Worm (Caenorhabditis elegans): ENCODE measurements around the gene ugt-5.
A peak's percentile ranks its signal among the peaks of the same experiment; 100 is the strongest.

The ugt-5 gene

DNA sequence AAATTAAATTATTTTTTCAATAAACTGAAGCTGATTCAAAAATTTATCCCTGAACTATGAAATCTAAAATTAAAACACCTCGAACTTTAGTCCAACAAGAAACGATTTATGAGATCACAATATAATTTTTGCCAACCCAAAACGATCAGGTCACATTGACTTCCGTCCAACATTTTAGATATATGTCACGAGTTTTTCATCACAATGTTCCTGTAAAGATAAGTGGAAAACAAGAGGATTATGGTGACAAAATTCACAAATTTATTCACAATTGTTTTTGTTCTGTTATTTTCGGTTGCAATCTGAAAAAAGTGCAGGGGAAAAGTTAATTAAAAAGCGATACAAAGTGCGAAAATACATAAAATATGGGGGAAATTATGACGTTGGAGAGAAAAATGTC lies 23.9 kb upstream of the ugt-5 start:
- peak; percentile 4 for TF ChIP-seq mep-1 (tag; optimal IDR thresholded peaks at IDR 0.05)
- TF ChIP-seq attf-4 (tag; optimal IDR thresholded peaks at IDR 0.05), result no peak
- peak; percentile 12 to 47 for TF ChIP-seq lsy-2 (tag; optimal IDR thresholded peaks at IDR 0.05)
- TF ChIP-seq hlh-30 (tag; optimal IDR thresholded peaks at IDR 0.05; ENCODE audit: insufficient read depth), result peak; percentile 37
- TF ChIP-seq unc-62 (GFP tag; optimal IDR thresholded peaks at IDR 0.05 in 1 of 2), result peak in 1 of 2 experiments; percentile 74
- TF ChIP-seq unc-62 (tag; optimal IDR thresholded peaks at IDR 0.05), result no peak

- TF ChIP-seq ztf-7 (tag; optimal IDR thresholded peaks at IDR 0.05) (no peak), hlh-11 (tag; optimal IDR thresholded peaks at IDR 0.05) (peak; percentile 0), lim-7 (GFP tag; IDR thresholded peaks at IDR 0.05) (no peak), duxl-1 (tag; optimal IDR thresholded peaks at IDR 0.05; ENCODE audit: poor library complexity) (no peak), nhr-76 (tag; optimal IDR thresholded peaks at IDR 0.05) (no peak), ctbp-1 (GFP tag; IDR thresholded peaks at IDR 0.05) (no peak), nhr-11 (tag; optimal IDR thresholded peaks at IDR 0.05) (no peak), dmd-9 (GFP tag; IDR thresholded peaks at IDR 0.05) (no peak), tra-1 (GFP tag; IDR thresholded peaks at IDR 0.05) (no peak), lir-3 (tag; optimal IDR thresholded peaks at IDR 0.05) (no peak), unc-130 (GFP tag; optimal IDR thresholded peaks at IDR 0.05) (no peak), pqm-1 (tag; optimal IDR thresholded peaks at IDR 0.05) (no peak), F49E8.2 (tag; optimal IDR thresholded peaks at IDR 0.05; ENCODE audit: borderline replicate concordance) (no peak), nhr-6 (tag; optimal IDR thresholded peaks at IDR 0.05) (peak; percentile 45), sdz-12 (GFP tag; optimal IDR thresholded peaks at IDR 0.05) (no peak), nhr-28 (tag; optimal IDR thresholded peaks at IDR 0.05) (peak; percentile 60), nhr-77 (tag; optimal IDR thresholded peaks at IDR 0.05) (peak; percentile 32), daf-8 (GFP tag; IDR thresholded peaks at IDR 0.05) (no peak), spr-3 (GFP tag; optimal IDR thresholded peaks at IDR 0.05) (no peak), spr-1 (tag; optimal IDR thresholded peaks at IDR 0.05) (no peak), lin-39 (tag; optimal IDR thresholded peaks at IDR 0.05) (no peak), mxl-2 (GFP tag; conservative IDR thresholded peaks at IDR 0.05) (no peak), php-3 (GFP tag; IDR thresholded peaks at IDR 0.05) (peak; percentile 22; the same call in 1 of the 2 replicates), dve-1 (tag; optimal IDR thresholded peaks at IDR 0.05; ENCODE audit: insufficient read depth) (peak; percentile 52), ceh-82 (tag; optimal IDR thresholded peaks at IDR 0.05) (no peak), mdl-1 (tag; optimal IDR thresholded peaks at IDR 0.05) (peak in 1 of 2 experiments; percentile 19), nhr-237 (tag; optimal IDR thresholded peaks at IDR 0.05) (no peak), daf-16 (GFP tag; optimal IDR thresholded peaks at IDR 0.05) (no peak), daf-16 (tag; optimal IDR thresholded peaks at IDR 0.05) (peak; percentile 89), fkh-10 (GFP tag; optimal IDR thresholded peaks at IDR 0.05) (no peak)
Observed at ce11 chrV:12815386-12815785, 22.6 kb upstream of the ugt-5 start.

ce11 chrV:12814481-12814882 lies 21.7 kb upstream of the ugt-5 start:
- TF ChIP-seq hmg-1.1 (GFP tag; IDR thresholded peaks at IDR 0.05), result peak; percentile 70; the same call in 1 of the 2 replicates
- peak; percentile 51; the same call in 1 of the 2 replicates for TF ChIP-seq dmd-6 (GFP tag; IDR thresholded peaks at IDR 0.05)
- no peak for TF ChIP-seq D1046.2 (GFP tag; IDR thresholded peaks at IDR 0.05)
- peak in 1 of 2 experiments; percentile 65 for TF ChIP-seq hif-1 (tag; optimal IDR thresholded peaks at IDR 0.05)
- peak; percentile 71 for TF ChIP-seq nhr-6 (tag; optimal IDR thresholded peaks at IDR 0.05)
- TF ChIP-seq nhr-28 (tag; optimal IDR thresholded peaks at IDR 0.05), result peak; percentile 12
- no peak for TF ChIP-seq mxl-2 (GFP tag; conservative IDR thresholded peaks at IDR 0.05)
- TF ChIP-seq ceh-20 (GFP tag; IDR thresholded peaks at IDR 0.05), result peak; percentile 72
- no peak for TF ChIP-seq saeg-2 (GFP tag; IDR thresholded peaks at IDR 0.05)
- TF ChIP-seq mes-2 (tag; optimal IDR thresholded peaks at IDR 0.05; ENCODE audit: poor library complexity, severe bottlenecking), result peak; percentile 13
- TF ChIP-seq mxl-3 (GFP tag; optimal IDR thresholded peaks at IDR 0.05), result peak; percentile 53
- TF ChIP-seq dve-1 (tag; optimal IDR thresholded peaks at IDR 0.05; ENCODE audit: insufficient read depth), result peak; percentile 21
- peak; percentile 83 for TF ChIP-seq nhr-11 (tag; optimal IDR thresholded peaks at IDR 0.05)
- TF ChIP-seq mdl-1 (tag; optimal IDR thresholded peaks at IDR 0.05), result peak; percentile 43 to 88
- TF ChIP-seq snpc-1.2 (GFP tag; IDR thresholded peaks at IDR 0.05), result 0 out of 2 replicates have a peak, but pooled peaks have one; percentile 15
- TF ChIP-seq Y48G9A.11 (GFP tag; IDR thresholded peaks at IDR 0.05), result no peak
- no peak for TF ChIP-seq daf-19 (GFP tag; conservative IDR thresholded peaks at IDR 0.05)
- TF ChIP-seq rbr-2 (tag; optimal IDR thresholded peaks at IDR 0.05), result peak; percentile 72
- 0 out of 2 replicates have a peak, but pooled peaks have one; percentile 19 for TF ChIP-seq lin-38 (GFP tag; IDR thresholded peaks at IDR 0.05)
- TF ChIP-seq nhr-102 (tag; optimal IDR thresholded peaks at IDR 0.05), result no peak
